Fruit fly (Drosophila melanogaster): ENCODE measurements around the gene naz.

naz gene

dm6 chr3R:18298298-18298899 is 30.3 kb downstream of the naz start (continued):
- TF ChIP-seq HHEX (GFP tag; optimal IDR thresholded peaks at IDR 0.05) (no peak), kah (GFP tag; optimal IDR thresholded peaks at IDR 0.05) (peak; percentile 83), gsb (GFP tag; IDR thresholded peaks at IDR 0.05) (no peak), CG9817 (tag; optimal IDR thresholded peaks at IDR 0.05) (peak; percentile 21), vnd (GFP tag; IDR thresholded peaks at IDR 0.05; ENCODE audit: partially characterized antibody) (no peak), Myb (GFP tag; optimal IDR thresholded peaks at IDR 0.05) (no peak), Side (GFP tag; optimal IDR thresholded peaks at IDR 0.05) (peak; percentile 35), Lpt (GFP tag; optimal IDR thresholded peaks at IDR 0.05) (no peak), HLHmδ (GFP tag; optimal IDR thresholded peaks at IDR 0.05) (peak; percentile 91), bsh (GFP tag; optimal IDR thresholded peaks at IDR 0.05) (peak in 1 of 2 experiments; percentile 4), CG12299 (tag; optimal IDR thresholded peaks at IDR 0.05) (no peak), p53 (GFP tag; optimal IDR thresholded peaks at IDR 0.05) (no peak), CG18764 (GFP tag; optimal IDR thresholded peaks at IDR 0.05) (peak; percentile 2), CrebB (tag; optimal IDR thresholded peaks at IDR 0.05) (peak; percentile 40), CG4854 (GFP tag; optimal IDR thresholded peaks at IDR 0.05) (peak; percentile 29), CG2116 (GFP tag; optimal IDR thresholded peaks at IDR 0.05) (no peak), maf-S (GFP tag; optimal IDR thresholded peaks at IDR 0.05) (no peak), CG10147 (GFP tag; optimal IDR thresholded peaks at IDR 0.05) (no peak), danr (GFP tag; IDR thresholded peaks at IDR 0.05) (no peak), CG6689 (GFP tag; IDR thresholded peaks at IDR 0.05) (peak; percentile 41; the same call in 1 of the 2 replicates), CG17328 (GFP tag; IDR thresholded peaks at IDR 0.05) (peak; percentile 44; the same call in 1 of the 2 replicates), CG6765 (GFP tag; optimal IDR thresholded peaks at IDR 0.05) (no peak), Hr51 (GFP tag; optimal IDR thresholded peaks at IDR 0.05) (peak in 1 of 2 experiments; percentile 32), CG1024 (GFP tag; IDR thresholded peaks at IDR 0.05) (no peak), CG11085 (GFP tag; IDR thresholded peaks at IDR 0.05) (no peak), CG4424 (GFP tag; optimal IDR thresholded peaks at IDR 0.05) (no peak), mirr (GFP tag; optimal IDR thresholded peaks at IDR 0.05) (peak; percentile 60), CG2120 (GFP tag; optimal IDR thresholded peaks at IDR 0.05) (no peak), tx (GFP tag; optimal IDR thresholded peaks at IDR 0.05) (peak; percentile 17), Lim3 (GFP tag; IDR thresholded peaks at IDR 0.05) (no peak), CG15514 (GFP tag; optimal IDR thresholded peaks at IDR 0.05) (peak; percentile 11), sim (GFP tag; IDR thresholded peaks at IDR 0.05) (0 out of 2 replicates have a peak, but pooled peaks have one; percentile 50), CG6791 (GFP tag; IDR thresholded peaks at IDR 0.05; ENCODE audit: partially characterized antibody) (peak; percentile 19; the same call in 1 of the 3 replicates), dysf (GFP tag; IDR thresholded peaks at IDR 0.05) (peak; percentile 17; the same call in 1 of the 3 replicates), trem (tag; optimal IDR thresholded peaks at IDR 0.05) (no peak), CG34376 (GFP tag; optimal IDR thresholded peaks at IDR 0.05) (peak; percentile 50), CG30403 (GFP tag; optimal IDR thresholded peaks at IDR 0.05) (no peak), cato (GFP tag; optimal IDR thresholded peaks at IDR 0.05; ENCODE audit: borderline replicate concordance) (no peak), stc (GFP tag; IDR thresholded peaks at IDR 0.05) (0 out of 2 replicates have a peak, but pooled peaks have one; percentile 18), CG32772 (GFP tag; IDR thresholded peaks at IDR 0.05) (no peak), CG7987 (GFP tag; optimal IDR thresholded peaks at IDR 0.05) (peak; percentile 23), CG17359 (tag; optimal IDR thresholded peaks at IDR 0.05) (peak; percentile 3), CG4617 (GFP tag; optimal IDR thresholded peaks at IDR 0.05; ENCODE audit: borderline replicate concordance) (peak; percentile 46), CG10462 (GFP tag; optimal IDR thresholded peaks at IDR 0.05) (no peak), bowl (GFP tag; IDR thresholded peaks at IDR 0.05) (no peak; the same call in 1 of the 2 replicates), Dad (GFP tag; optimal IDR thresholded peaks at IDR 0.05) (no peak), CG1529 (GFP tag; optimal IDR thresholded peaks at IDR 0.05) (no peak), Hand (GFP tag; optimal IDR thresholded peaks at IDR 0.05) (no peak), sens (GFP tag) (peak; percentile 68), gt (GFP tag; IDR thresholded peaks at IDR 0.05) (no peak)

Data from whole organism, embryonic.